Fruit fly (Drosophila melanogaster): ENCODE measurements around the gene CG42504.

CG42504 gene

DNA sequence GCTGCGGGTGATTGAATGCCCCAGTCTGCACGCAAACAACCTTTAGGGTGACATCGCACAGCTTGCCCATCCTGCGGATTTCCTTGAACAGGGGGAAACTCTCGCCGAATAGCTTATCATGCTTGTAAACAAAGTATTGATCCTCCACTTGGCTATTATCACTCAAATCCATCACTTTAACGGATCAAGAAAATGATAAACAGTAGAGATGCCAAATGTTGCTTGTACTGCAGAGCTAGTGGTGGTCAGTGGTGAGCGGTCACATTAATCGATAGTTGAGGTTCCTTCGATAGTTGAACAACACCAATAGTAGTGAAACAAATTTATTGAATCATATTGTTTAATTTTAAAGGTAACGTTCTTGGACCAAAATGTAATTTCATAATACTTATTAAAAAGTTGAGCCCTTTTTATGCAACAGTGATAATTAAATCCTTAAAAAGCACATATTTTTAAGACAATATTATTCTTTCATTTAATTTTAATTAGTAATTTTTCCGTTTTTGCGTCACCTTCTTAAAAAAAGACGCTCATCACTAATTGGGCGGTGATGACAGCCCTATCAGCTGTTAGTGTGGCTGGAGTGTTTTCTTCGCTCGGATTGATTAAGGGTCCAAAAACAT, 21.2 kb downstream of the CG42504 start, which contains the start of the genes KLHL18 and GCC185 (continued):
- TF ChIP-seq CG16815 (GFP tag; optimal IDR thresholded peaks at IDR 0.05) (peak; percentile 80), dan (GFP tag; IDR thresholded peaks at IDR 0.05) (peak; percentile 41; the same call in 1 of the 2 replicates), CG17568 (GFP tag; optimal IDR thresholded peaks at IDR 0.05) (no peak), CG16779 (GFP tag; IDR thresholded peaks at IDR 0.05) (no peak), CG9215 (GFP tag; IDR thresholded peaks at IDR 0.05) (peak; percentile 86), CG12104 (GFP tag; optimal IDR thresholded peaks at IDR 0.05) (peak; percentile 76), disco-r (GFP tag; optimal IDR thresholded peaks at IDR 0.05) (no peak), CG14710 (tag; optimal IDR thresholded peaks at IDR 0.05) (peak; percentile 92), CG10209 (GFP tag; optimal IDR thresholded peaks at IDR 0.05) (no peak), Dref (GFP tag; IDR thresholded peaks at IDR 0.05) (peak; percentile 66), Ada2b (GFP tag; IDR thresholded peaks at IDR 0.05) (peak; percentile 73), br (optimal IDR thresholded peaks at IDR 0.05) (no peak), CG1647 (GFP tag; optimal IDR thresholded peaks at IDR 0.05) (peak; percentile 66), CG2202 (tag; optimal IDR thresholded peaks at IDR 0.05) (no peak), org-1 (GFP tag; optimal IDR thresholded peaks at IDR 0.05) (no peak), Rfx (GFP tag; IDR thresholded peaks at IDR 0.05) (peak; percentile 80), Hr51 (GFP tag; optimal IDR thresholded peaks at IDR 0.05) (peak in 1 of 2 experiments; percentile 73), cg (GFP tag; optimal IDR thresholded peaks at IDR 0.05) (no peak), CG12744 (GFP tag; optimal IDR thresholded peaks at IDR 0.05) (peak; percentile 52), ken (GFP tag; IDR thresholded peaks at IDR 0.05) (0 out of 3 replicates have a peak, but pooled peaks have one; percentile 61), chn (GFP tag; optimal IDR thresholded peaks at IDR 0.05) (peak; percentile 58), dm (GFP tag; optimal IDR thresholded peaks at IDR 0.05) (peak; percentile 20), usp (GFP tag; optimal IDR thresholded peaks at IDR 0.05) (no peak), emc (GFP tag; optimal IDR thresholded peaks at IDR 0.05) (no peak), CG7786 (GFP tag; optimal IDR thresholded peaks at IDR 0.05) (peak; percentile 44), otp (GFP tag; IDR thresholded peaks at IDR 0.05) (no peak), CG10462 (GFP tag; optimal IDR thresholded peaks at IDR 0.05) (peak; percentile 49), CG14860 (GFP tag; IDR thresholded peaks at IDR 0.05; ENCODE audit: partially characterized antibody) (peak; percentile 84), fd102C (GFP tag; optimal IDR thresholded peaks at IDR 0.05) (no peak), Adf1 (GFP tag; IDR thresholded peaks at IDR 0.05) (peak; percentile 35; the same call in 1 of the 2 replicates), ap (GFP tag; IDR thresholded peaks at IDR 0.05) (0 out of 2 replicates have a peak, but pooled peaks have one; percentile 10), CG6791 (GFP tag; IDR thresholded peaks at IDR 0.05; ENCODE audit: partially characterized antibody) (peak; percentile 74), fd64A (GFP tag; optimal IDR thresholded peaks at IDR 0.05) (no peak), lilli (GFP tag; optimal IDR thresholded peaks at IDR 0.05) (peak; percentile 84), zfh1 (GFP tag; IDR thresholded peaks at IDR 0.05) (peak; percentile 56; the same call in 1 of the 3 replicates), CG10543 (GFP tag; optimal IDR thresholded peaks at IDR 0.05) (peak; percentile 75), Gsc (GFP tag; IDR thresholded peaks at IDR 0.05) (no peak), sug (tag; optimal IDR thresholded peaks at IDR 0.05) (no peak), HLH4C (GFP tag; IDR thresholded peaks at IDR 0.05; ENCODE audit: partially characterized antibody) (peak; percentile 72), CG13424 (tag; optimal IDR thresholded peaks at IDR 0.05) (peak; percentile 73), CG4730 (GFP tag; IDR thresholded peaks at IDR 0.05) (peak; percentile 56; the same call in 1 of the 2 replicates), jigr1 (GFP tag; IDR thresholded peaks at IDR 0.05) (peak; percentile 82; the same call in 2 of the 3 replicates), dimm (GFP tag; IDR thresholded peaks at IDR 0.05) (no peak), Ravus (GFP tag; IDR thresholded peaks at IDR 0.05) (no peak), kah (GFP tag; optimal IDR thresholded peaks at IDR 0.05) (no peak), ind (GFP tag; optimal IDR thresholded peaks at IDR 0.05) (peak; percentile 91), CG5180 (GFP tag; optimal IDR thresholded peaks at IDR 0.05) (no peak), p53 (GFP tag; optimal IDR thresholded peaks at IDR 0.05) (no peak), CG12155 (GFP tag; optimal IDR thresholded peaks at IDR 0.05) (peak; percentile 83), vnd (GFP tag; IDR thresholded peaks at IDR 0.05; ENCODE audit: partially characterized antibody) (peak; percentile 83)
